Worm (Caenorhabditis elegans): Measurements from ENCODE around the gene B0546.5.

- no peak for TF ChIP-seq med-1 (GFP tag; optimal IDR thresholded peaks at IDR 0.05; ENCODE audit: insufficient read depth)
- TF ChIP-seq T22C8.4 (GFP tag; IDR thresholded peaks at IDR 0.05): no peak
- TF ChIP-seq cog-1 (tag; optimal IDR thresholded peaks at IDR 0.05): peak; percentile 62
Observed at ce11 chrIV:3384593-3384992, 5.3 kb downstream of the B0546.5 start.

Data from whole organism, midembryonic.